Worm (Caenorhabditis elegans) whole organism, early embryonic: Measurements from ENCODE around the gene ssp-10.

ENCODE experiments used
- B0310.2 ChIP-seq: sonication (generic microtip); optimal IDR thresholded peaks from 2 replicates; lab custom pipeline; 2016; ENCODE audit warnings: mild to moderate bottlenecking, missing genetic modification characterization, missing compliant biosample characterization
- F13C5.2 ChIP-seq: sonication (generic microtip); optimal IDR thresholded peaks from 2 replicates; lab custom pipeline; 2017; ENCODE audit warnings: mild to moderate bottlenecking, missing genetic modification characterization, inconsistent platforms, missing compliant biosample characterization
- aly-1 ChIP-seq: sonication (generic microtip); optimal IDR thresholded peaks from 2 replicates; lab custom pipeline; 2016; ENCODE audit warnings: missing genetic modification characterization, missing compliant biosample characterization
- ama-1 ChIP-seq: fragments of 150-350 bp; optimal IDR thresholded peaks from 2 replicates; lab custom pipeline; 2014
- ceh-13 ChIP-seq: fragments of 200-800 bp; sonication (Bioruptor generic); optimal IDR thresholded peaks from 2 replicates; lab custom pipeline; 2018; ENCODE audit warnings: mild to moderate bottlenecking, missing genetic modification characterization, missing compliant biosample characterization
- ceh-36 ChIP-seq: sonication (generic microtip); optimal IDR thresholded peaks from 2 replicates; lab custom pipeline; 2016; ENCODE audit warnings: missing genetic modification characterization, inconsistent platforms, missing compliant biosample characterization
- ets-7 ChIP-seq: sonication (generic microtip); optimal IDR thresholded peaks from 2 replicates; lab custom pipeline; 2016; ENCODE audit warnings: missing genotype, missing genetic modification characterization, missing compliant biosample characterization
- flt-1 ChIP-seq: fragments of 200-800 bp; sonication (Bioruptor generic); IDR thresholded peaks from 2 replicates; pipeline ENCODE4 v1.3.6; 2022; ENCODE audit warnings: missing genetic modification characterization, missing compliant biosample characterization
- hmbx-1 ChIP-seq: sonication (generic microtip); optimal IDR thresholded peaks from 2 replicates; lab custom pipeline; 2016; ENCODE audit warnings: mild to moderate bottlenecking, missing genetic modification characterization, missing compliant biosample characterization
- hmg-4 ChIP-seq: fragments of 200-800 bp; sonication (Bioruptor generic); optimal IDR thresholded peaks from 2 replicates; lab custom pipeline; 2018; ENCODE audit warnings: mild to moderate bottlenecking, missing genetic modification characterization, missing compliant biosample characterization
- hnd-1 ChIP-seq: sonication (generic microtip); optimal IDR thresholded peaks from 2 replicates; lab custom pipeline; 2016; ENCODE audit warnings: missing genetic modification characterization, missing compliant biosample characterization
- pes-1 ChIP-seq: fragments of 200-800 bp; sonication (Bioruptor generic); IDR thresholded peaks from 2 replicates; pipeline ENCODE4 v1.3.6; 2022; ENCODE audit warnings: missing genetic modification reagents, missing genetic modification characterization, missing compliant biosample characterization
- scrt-1 ChIP-seq: fragments of 200-800 bp; sonication (Bioruptor generic); IDR thresholded peaks from 2 replicates; pipeline ENCODE4 v1.3.6; 2022; ENCODE audit warnings: missing genetic modification characterization, missing compliant biosample characterization
- sea-1 ChIP-seq: fragments of 200-800 bp; sonication (Bioruptor generic); conservative IDR thresholded peaks from 2 replicates; pipeline ENCODE4 v1.3.6; 2022; ENCODE audit warnings: missing genetic modification characterization, missing compliant biosample characterization
- tbx-11 ChIP-seq: fragments of 200-800 bp; sonication (Bioruptor generic); IDR thresholded peaks from 2 replicates; pipeline ENCODE4 v1.3.6; 2022; ENCODE audit warnings: missing genetic modification characterization, missing compliant biosample characterization
- tbx-37 ChIP-seq: fragments of 200-800 bp; sonication (Bioruptor generic); conservative IDR thresholded peaks from 2 replicates; pipeline ENCODE4 v1.3.6; 2022; ENCODE audit warnings: missing genetic modification reagents, missing genetic modification characterization, missing compliant biosample characterization
- tra-4 ChIP-seq: sonication (generic microtip); optimal IDR thresholded peaks from 2 replicates; lab custom pipeline; 2017; ENCODE audit warnings: missing genetic modification characterization, missing compliant biosample characterization

Gene ssp-10

ce11 chrIV:9822585-9822984, 28.2 kb downstream of the ssp-10 start:
- TF ChIP-seq pes-1 (GFP tag; lab: Robert Waterston, UW) (no peak), hmg-4 (no peak), tbx-11 (GFP tag; lab: Robert Waterston, UW) (no peak), hmbx-1 (tag; lab: Kevin White, UChicago) (no peak), ama-1 (lab: Kevin White, UChicago) (no peak), ceh-36 (tag; lab: Kevin White, UChicago) (no peak), ets-7 (no peak), B0310.2 (tag; lab: Kevin White, UChicago) (no peak), flt-1 (GFP tag; lab: Robert Waterston, UW) (no peak), F13C5.2 (tag; lab: Kevin White, UChicago) (no peak), sea-1 (GFP tag; lab: Robert Waterston, UW) (no peak), ceh-13 (GFP tag; lab: Kevin White, UChicago) (no peak), aly-1 (tag; lab: Kevin White, UChicago) (no peak), scrt-1 (GFP tag; lab: Robert Waterston, UW) (no peak), hnd-1 (tag; lab: Kevin White, UChicago) (no peak), tbx-37 (GFP tag; lab: Robert Waterston, UW) (no peak)

ce11 chrIV:9821621-9822020, 29.2 kb downstream of the ssp-10 start, which contains the start of gene col-123:
TSS of gene col-123 (plus strand) at chrIV:9821921.
- TF ChIP-seq hmg-4 = no peak
- no peak for TF ChIP-seq ceh-13 (GFP tag; lab: Kevin White, UChicago)
- no peak for TF ChIP-seq tra-4 (tag; lab: Kevin White, UChicago)
- TF ChIP-seq aly-1 (tag; lab: Kevin White, UChicago) = no peak
- no peak for TF ChIP-seq ceh-36 (tag; lab: Kevin White, UChicago)
- no peak for TF ChIP-seq pes-1 (GFP tag; lab: Robert Waterston, UW)
- TF ChIP-seq sea-1 (GFP tag; lab: Robert Waterston, UW) = no peak
- no peak for TF ChIP-seq hmbx-1 (tag; lab: Kevin White, UChicago)
- TF ChIP-seq ets-7 = no peak

ce11 chrIV:9815432-9815831, 35.4 kb downstream of the ssp-10 start, which contains the start of gene egl-20:
TSS of gene egl-20 (minus strand) at chrIV:9815532.
- TF ChIP-seq flt-1 (GFP tag; lab: Robert Waterston, UW) (no peak), hmg-4 (no peak), ama-1 (lab: Kevin White, UChicago) (no peak), ceh-13 (GFP tag; lab: Kevin White, UChicago) (no peak), sea-1 (GFP tag; lab: Robert Waterston, UW) (no peak), F13C5.2 (tag; lab: Kevin White, UChicago) (no peak), tbx-11 (GFP tag; lab: Robert Waterston, UW) (no peak), scrt-1 (GFP tag; lab: Robert Waterston, UW) (no peak)

ce11 chrIV:9811487-9811886, 39.3 kb downstream of the ssp-10 start:
- TF ChIP-seq ets-7 = no peak
- no peak for TF ChIP-seq ceh-36 (tag; lab: Kevin White, UChicago)

ce11 chrIV:9810633-9811032, 40.2 kb downstream of the ssp-10 start, which contains the start of gene dct-15:
TSS of gene dct-15 (minus strand) at chrIV:9810733.
- TF ChIP-seq ceh-36 (tag; lab: Kevin White, UChicago) (no peak), scrt-1 (GFP tag; lab: Robert Waterston, UW) (no peak), hmbx-1 (tag; lab: Kevin White, UChicago) (no peak), ama-1 (lab: Kevin White, UChicago) (no peak)

- TF ChIP-seq sea-1 (GFP tag; lab: Robert Waterston, UW) = no peak
- TF ChIP-seq ceh-13 (GFP tag; lab: Kevin White, UChicago) = no peak
Observed at ce11 chrIV:9803544-9803943, 47.3 kb downstream of the ssp-10 start.

ce11 chrIV:9802711-9803110, 48.1 kb downstream of the ssp-10 start, which contains the start of gene fat-3:
TSS of gene fat-3 (plus strand) at chrIV:9803023.
- TF ChIP-seq tra-4 (tag; lab: Kevin White, UChicago) (no peak), scrt-1 (GFP tag; lab: Robert Waterston, UW) (no peak)

- no peak for TF ChIP-seq sea-1 (GFP tag; lab: Robert Waterston, UW)
- TF ChIP-seq F13C5.2 (tag; lab: Kevin White, UChicago) = no peak
- TF ChIP-seq ceh-13 (GFP tag; lab: Kevin White, UChicago) = no peak
- no peak for TF ChIP-seq hmbx-1 (tag; lab: Kevin White, UChicago)
- no peak for TF ChIP-seq B0310.2 (tag; lab: Kevin White, UChicago)
Observed at ce11 chrIV:9801418-9801817, 49.4 kb downstream of the ssp-10 start.
